Fruit fly (Drosophila melanogaster): ENCODE data around the gene Uch.

Uch gene

dm6 chr2L:2177969-2178809 lies 35.8 kb downstream of the Uch start, which contains the start of gene aop (continued):
- TF ChIP-seq CG4707 (GFP tag; optimal IDR thresholded peaks at IDR 0.05) (no peak), tll (GFP tag; optimal IDR thresholded peaks at IDR 0.05) (peak in 1 of 2 experiments; percentile 77), CG9727 (GFP tag; optimal IDR thresholded peaks at IDR 0.05) (peak; percentile 27), Aef1 (GFP tag; IDR thresholded peaks at IDR 0.05) (no peak), Hr3 (GFP tag; optimal IDR thresholded peaks at IDR 0.05) (no peak), scrt (GFP tag; optimal IDR thresholded peaks at IDR 0.05) (peak; percentile 42), Gsc (GFP tag; IDR thresholded peaks at IDR 0.05) (no peak), gt (GFP tag; IDR thresholded peaks at IDR 0.05) (no peak), CG11695 (GFP tag; IDR thresholded peaks at IDR 0.05) (no peak), sr (GFP tag; IDR thresholded peaks at IDR 0.05) (peak; percentile 73; the same call in 2 of the 3 replicates), Neu2 (GFP tag; optimal IDR thresholded peaks at IDR 0.05; ENCODE audit: borderline replicate concordance) (peak; percentile 6), NFAT (GFP tag; IDR thresholded peaks at IDR 0.05) (peak; percentile 36; the same call in 1 of the 2 replicates), CG11456 (GFP tag; IDR thresholded peaks at IDR 0.05) (no peak), CG2129 (GFP tag; IDR thresholded peaks at IDR 0.05; ENCODE audit: partially characterized antibody) (no peak), Ets65A (GFP tag) (peak; percentile 91), CG2712 (tag; optimal IDR thresholded peaks at IDR 0.05) (peak; percentile 47), ci (GFP tag; IDR thresholded peaks at IDR 0.05) (peak; percentile 75; the same call in 2 of the 3 replicates), CG8290 (GFP tag; optimal IDR thresholded peaks at IDR 0.05) (no peak), CG8290 (tag; optimal IDR thresholded peaks at IDR 0.05) (peak in 1 of 2 experiments; percentile 72), CG10979 (tag; optimal IDR thresholded peaks at IDR 0.05) (peak; percentile 4), Blimp-1 (GFP tag; optimal IDR thresholded peaks at IDR 0.05) (peak; percentile 26), vvl (GFP tag; IDR thresholded peaks at IDR 0.05) (peak; percentile 48; the same call in 1 of the 2 replicates), yki (optimal IDR thresholded peaks at IDR 0.05) (no peak), dpn (GFP tag; optimal IDR thresholded peaks at IDR 0.05) (peak in 1 of 2 experiments; percentile 43), D (optimal IDR thresholded peaks at IDR 0.05) (no peak), D (GFP tag; optimal IDR thresholded peaks at IDR 0.05) (peak; percentile 3), aop (GFP tag; IDR thresholded peaks at IDR 0.05) (peak; percentile 91), Elba2 (GFP tag; optimal IDR thresholded peaks at IDR 0.05) (peak; percentile 30), CG1024 (GFP tag; IDR thresholded peaks at IDR 0.05) (no peak), CG13296 (GFP tag; optimal IDR thresholded peaks at IDR 0.05) (peak; percentile 48), CG12769 (tag; optimal IDR thresholded peaks at IDR 0.05) (peak; percentile 38), CG7839 (tag; optimal IDR thresholded peaks at IDR 0.05) (peak; percentile 21), otp (GFP tag; IDR thresholded peaks at IDR 0.05) (peak; percentile 33; the same call in 1 of the 3 replicates), CG12155 (GFP tag; optimal IDR thresholded peaks at IDR 0.05) (peak; percentile 42)

DNA sequence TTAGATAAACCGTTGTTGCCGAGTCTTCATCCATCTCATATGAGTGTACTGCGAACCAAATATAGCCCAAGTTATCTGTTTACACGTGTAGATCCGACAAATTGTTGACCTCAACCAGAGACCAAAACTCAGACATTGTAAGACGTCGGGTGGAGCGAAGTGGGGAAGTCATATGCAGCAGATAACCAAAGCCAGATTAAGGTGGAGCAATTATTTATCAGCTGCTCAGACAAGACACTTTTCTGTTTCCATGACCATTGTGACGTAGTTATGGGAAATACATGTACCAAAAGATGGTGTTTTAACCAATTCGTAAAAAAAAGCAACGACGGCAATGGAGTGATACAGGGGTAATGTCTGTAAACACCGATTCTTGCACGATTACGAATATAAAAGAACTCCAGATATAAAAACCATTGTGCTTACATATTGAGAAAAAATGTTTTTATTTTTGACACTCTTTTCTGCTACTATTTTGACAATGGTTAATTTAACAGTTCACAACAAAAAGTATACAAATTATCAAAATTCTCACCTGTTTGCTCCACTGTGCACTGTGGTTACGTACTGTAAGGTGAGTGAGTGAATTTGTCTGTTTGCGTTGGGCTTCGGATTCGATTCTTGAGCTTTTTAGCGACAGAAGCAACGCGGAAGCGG lies 36.6 kb downstream of the Uch start:
- TF ChIP-seq pzg (GFP tag; optimal IDR thresholded peaks at IDR 0.05) (no peak), ro (GFP tag; IDR thresholded peaks at IDR 0.05) (no peak), CG9932 (GFP tag; IDR thresholded peaks at IDR 0.05) (peak; percentile 70), CG6654 (GFP tag; optimal IDR thresholded peaks at IDR 0.05) (no peak), Hr3 (GFP tag; optimal IDR thresholded peaks at IDR 0.05) (no peak), H15 (GFP tag; IDR thresholded peaks at IDR 0.05) (no peak), CTCF (GFP tag; optimal IDR thresholded peaks at IDR 0.05) (no peak), CG12236 (GFP tag; optimal IDR thresholded peaks at IDR 0.05) (peak; percentile 1), fd102C (GFP tag; optimal IDR thresholded peaks at IDR 0.05) (no peak), ind (GFP tag; optimal IDR thresholded peaks at IDR 0.05) (peak; percentile 53), CG10654 (GFP tag; optimal IDR thresholded peaks at IDR 0.05) (peak; percentile 34), CG10959 (GFP tag; IDR thresholded peaks at IDR 0.05) (no peak), NC2α (GFP tag; optimal IDR thresholded peaks at IDR 0.05) (no peak), Ets97D (GFP tag; optimal IDR thresholded peaks at IDR 0.05) (no peak), YL-1 (GFP tag; optimal IDR thresholded peaks at IDR 0.05) (no peak), CG14860 (GFP tag; IDR thresholded peaks at IDR 0.05; ENCODE audit: partially characterized antibody) (no peak), tna (GFP tag; IDR thresholded peaks at IDR 0.05; ENCODE audit: partially characterized antibody) (no peak), maf-S (GFP tag; optimal IDR thresholded peaks at IDR 0.05) (no peak), tll (GFP tag; optimal IDR thresholded peaks at IDR 0.05) (no peak)
